Fruit fly (Drosophila melanogaster) S2 (cell line): ENCODE measurements around the gene Sfp24C1.

Experiments used
- CG8478 ChIP-seq: fragments of >200 bp; optimal IDR thresholded peaks from 2 replicates; lab custom pipeline; 2018
- CTCF ChIP-seq, 2 experiments: fragments of >200 bp; optimal IDR thresholded peaks; 2 replicates each; lab custom pipeline; 2018

DNA sequence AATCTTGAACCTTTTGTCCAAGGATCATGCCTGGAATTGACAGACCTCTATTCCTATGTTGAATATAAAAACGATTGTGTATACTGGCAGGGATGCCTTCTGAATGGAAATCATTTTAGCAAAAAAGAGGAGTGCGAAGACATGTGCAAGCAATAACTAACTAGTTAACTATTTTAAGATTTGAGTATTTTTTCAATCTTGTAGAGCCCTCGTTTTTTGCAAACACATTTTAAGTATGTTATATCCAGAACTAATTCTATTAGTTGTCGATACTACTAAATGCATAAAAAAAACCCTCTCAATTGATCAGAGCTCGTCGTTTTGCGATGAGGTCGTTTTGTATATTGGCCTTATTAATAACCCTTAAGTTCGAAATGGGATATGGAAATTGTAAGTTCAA, at the start of gene Sfp24C1:
- TF ChIP-seq CG8478 (lab: Kevin White, UChicago) = no peak
- TF ChIP-seq CTCF (optimal IDR thresholded peaks at IDR 0.05; lab: Kevin White, UChicago) = no peak
